Worm (Caenorhabditis elegans): ENCODE data around the gene F41C3.8.

ce11 chrII:4673670-4674069, 42.2 kb upstream of the F41C3.8 start:
- TF ChIP-seq nhr-80 (tag; optimal IDR thresholded peaks at IDR 0.05), result no peak
- no peak for TF ChIP-seq ama-1 (optimal IDR thresholded peaks at IDR 0.05)
- no peak for TF ChIP-seq ama-1 (GFP tag; optimal IDR thresholded peaks at IDR 0.05)
- TF ChIP-seq hmg-1.2 (GFP tag; IDR thresholded peaks at IDR 0.05), result no peak
- no peak for TF ChIP-seq F37B4.10 (GFP tag; IDR thresholded peaks at IDR 0.05)
- no peak for TF ChIP-seq Y79H2A.3 (GFP tag; conservative IDR thresholded peaks at IDR 0.05)
- no peak for TF ChIP-seq mcd-1 (GFP tag; IDR thresholded peaks at IDR 0.05)
- no peak for TF ChIP-seq let-607 (tag; optimal IDR thresholded peaks at IDR 0.05)
- no peak for TF ChIP-seq lsl-1 (GFP tag; optimal IDR thresholded peaks at IDR 0.05)
- TF ChIP-seq nhr-179 (tag; optimal IDR thresholded peaks at IDR 0.05), result no peak
- no peak for TF ChIP-seq F22D6.2 (tag; optimal IDR thresholded peaks at IDR 0.05)
- no peak for TF ChIP-seq pha-4 (tag; optimal IDR thresholded peaks at IDR 0.05)
- no peak for TF ChIP-seq tbx-9 (tag; optimal IDR thresholded peaks at IDR 0.05; ENCODE audit: borderline replicate concordance)
- no peak for TF ChIP-seq F49E8.2 (tag; optimal IDR thresholded peaks at IDR 0.05; ENCODE audit: insufficient read depth)
- no peak for TF ChIP-seq dpl-1 (GFP tag; optimal IDR thresholded peaks at IDR 0.05)
